Fruit fly (Drosophila melanogaster) whole organism, larva: ENCODE results near the gene CG32249.

ENCODE experiments used
- noc ChIP-seq: fragments of 200-800 bp; sonication (Bioruptor generic); optimal IDR thresholded peaks from 3 replicates; lab custom pipeline; 2019; ENCODE audit warnings: missing biosample characterization, mild to moderate bottlenecking, missing genetic modification characterization, moderate library complexity

Gene CG32249

dm6 chr3L:4507846-4508245 lies 38.0 kb downstream of the CG32249 start:
- TF ChIP-seq noc: no peak

dm6 chr3L:4508307-4508706 lies 38.5 kb downstream of the CG32249 start, which contains the start of gene NT1:
TSS of gene NT1 (minus strand) at chr3L:4508433.
- no peak for TF ChIP-seq noc

dm6 chr3L:4508926-4509457 lies 39.2 kb downstream of the CG32249 start:
- no peak for TF ChIP-seq noc

dm6 chr3L:4510317-4510716 lies 40.5 kb downstream of the CG32249 start:
- no peak for TF ChIP-seq noc

- no peak for TF ChIP-seq noc
Observed at dm6 chr3L:4516378-4516777, 46.6 kb downstream of the CG32249 start.

dm6 chr3L:4519417-4519931 lies 49.7 kb downstream of the CG32249 start:
- no peak for TF ChIP-seq noc
